Fruit fly (Drosophila melanogaster): ENCODE measurements around the gene CG18302.

dm6 chr2L:10495495-10495894 lies 38.6 kb upstream of the CG18302 start:
- TF ChIP-seq CG8119 (GFP tag; IDR thresholded peaks at IDR 0.05) (no peak), Sox15 (GFP tag; optimal IDR thresholded peaks at IDR 0.05) (no peak), CG4318 (GFP tag; optimal IDR thresholded peaks at IDR 0.05) (no peak), OdsH (GFP tag; optimal IDR thresholded peaks at IDR 0.05) (no peak), net (GFP tag; optimal IDR thresholded peaks at IDR 0.05) (no peak), acj6 (GFP tag; optimal IDR thresholded peaks at IDR 0.05) (no peak), CG6854 (GFP tag; optimal IDR thresholded peaks at IDR 0.05) (no peak), svp (GFP tag) (no peak), Gug (GFP tag; IDR thresholded peaks at IDR 0.05) (no peak)
